Fruit fly (Drosophila melanogaster): Measurements from ENCODE around the gene kar.

DNA sequence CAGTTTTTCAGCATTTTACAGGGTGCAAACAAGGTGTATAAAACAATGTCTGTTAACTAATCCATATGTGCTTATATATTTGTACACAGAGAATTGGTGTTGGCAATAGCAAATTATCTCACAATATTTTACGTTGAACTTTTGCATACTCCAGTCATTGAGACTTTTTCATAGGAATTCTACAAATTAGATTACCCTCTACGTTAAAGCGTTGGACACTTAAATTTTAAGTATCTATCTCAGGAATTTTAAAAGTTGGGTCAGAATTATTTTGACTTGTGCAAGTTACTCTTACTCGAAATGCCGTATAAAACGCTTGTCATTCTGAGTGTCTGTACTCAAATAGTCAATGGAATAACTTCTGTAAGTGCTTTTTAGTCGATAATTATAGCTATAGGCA, 56.1 kb downstream of the kar start, which contains the start of gene CG18530:
- TF ChIP-seq CG8089 (GFP tag; optimal IDR thresholded peaks at IDR 0.05) (no peak), pan (optimal IDR thresholded peaks at IDR 0.05) (no peak), pan (GFP tag; optimal IDR thresholded peaks at IDR 0.05 in 1 of 2, IDR thresholded peaks at IDR 0.05 in 1 of 2) (no peak), CG4854 (GFP tag; optimal IDR thresholded peaks at IDR 0.05) (no peak)
